Fruit fly (Drosophila melanogaster): ENCODE data around the gene RhoGAP68F.

The RhoGAP68F gene

DNA sequence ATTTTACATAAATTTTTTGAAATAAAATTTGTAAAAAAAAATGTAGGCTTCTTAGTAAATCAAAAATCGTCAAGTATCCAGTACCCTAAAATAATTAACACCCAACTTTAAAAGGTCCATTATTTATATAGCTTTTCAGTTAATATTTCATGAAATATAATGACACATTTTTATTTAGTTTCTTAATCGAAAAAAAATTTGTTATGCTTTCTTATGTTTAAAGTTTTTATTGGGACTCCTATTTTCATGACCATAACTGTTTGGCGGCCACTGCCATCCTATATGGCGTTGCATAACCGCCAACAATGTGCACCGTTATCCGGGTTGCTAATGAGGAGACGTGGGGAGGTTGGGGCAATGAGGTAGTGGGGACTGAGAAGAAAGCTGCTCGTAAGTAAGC is 30.2 kb upstream of the RhoGAP68F start:
- TF ChIP-seq CG11696 (GFP tag; IDR thresholded peaks at IDR 0.05) (peak; percentile 58), slp2 (GFP tag; optimal IDR thresholded peaks at IDR 0.05) (no peak), Ets97D (GFP tag; optimal IDR thresholded peaks at IDR 0.05) (no peak), sens (GFP tag) (peak; percentile 44), Antp (GFP tag; optimal IDR thresholded peaks at IDR 0.05) (no peak), C15 (GFP tag; IDR thresholded peaks at IDR 0.05) (no peak), dmrt99B (tag; optimal IDR thresholded peaks at IDR 0.05) (peak; percentile 21), cad (GFP tag; optimal IDR thresholded peaks at IDR 0.05) (no peak), Scr (GFP tag; IDR thresholded peaks at IDR 0.05; ENCODE audit: partially characterized antibody) (no peak), Stat92E (GFP tag; optimal IDR thresholded peaks at IDR 0.05) (no peak), cas (GFP tag; IDR thresholded peaks at IDR 0.05) (no peak), ci (GFP tag; IDR thresholded peaks at IDR 0.05) (peak; percentile 20; the same call in 1 of the 3 replicates), Blimp-1 (GFP tag; optimal IDR thresholded peaks at IDR 0.05) (peak; percentile 30), CG17829 (tag; optimal IDR thresholded peaks at IDR 0.05) (no peak), NfI (GFP tag; optimal IDR thresholded peaks at IDR 0.05) (no peak), Xrp1 (GFP tag; IDR thresholded peaks at IDR 0.05) (0 out of 2 replicates have a peak, but pooled peaks have one; percentile 11), seq (GFP tag; IDR thresholded peaks at IDR 0.05) (no peak), crol (GFP tag; IDR thresholded peaks at IDR 0.05) (no peak), so (GFP tag; IDR thresholded peaks at IDR 0.05) (no peak), Nf-YA (GFP tag; IDR thresholded peaks at IDR 0.05) (no peak), bigmax (GFP tag; optimal IDR thresholded peaks at IDR 0.05) (no peak), CG10979 (tag; optimal IDR thresholded peaks at IDR 0.05) (peak; percentile 37), zfh1 (GFP tag; IDR thresholded peaks at IDR 0.05) (0 out of 3 replicates have a peak, but pooled peaks have one; percentile 18), CG10267 (tag; optimal IDR thresholded peaks at IDR 0.05) (peak; percentile 5), Ets65A (GFP tag) (no peak), CG13123 (GFP tag; optimal IDR thresholded peaks at IDR 0.05) (no peak)

DNA sequence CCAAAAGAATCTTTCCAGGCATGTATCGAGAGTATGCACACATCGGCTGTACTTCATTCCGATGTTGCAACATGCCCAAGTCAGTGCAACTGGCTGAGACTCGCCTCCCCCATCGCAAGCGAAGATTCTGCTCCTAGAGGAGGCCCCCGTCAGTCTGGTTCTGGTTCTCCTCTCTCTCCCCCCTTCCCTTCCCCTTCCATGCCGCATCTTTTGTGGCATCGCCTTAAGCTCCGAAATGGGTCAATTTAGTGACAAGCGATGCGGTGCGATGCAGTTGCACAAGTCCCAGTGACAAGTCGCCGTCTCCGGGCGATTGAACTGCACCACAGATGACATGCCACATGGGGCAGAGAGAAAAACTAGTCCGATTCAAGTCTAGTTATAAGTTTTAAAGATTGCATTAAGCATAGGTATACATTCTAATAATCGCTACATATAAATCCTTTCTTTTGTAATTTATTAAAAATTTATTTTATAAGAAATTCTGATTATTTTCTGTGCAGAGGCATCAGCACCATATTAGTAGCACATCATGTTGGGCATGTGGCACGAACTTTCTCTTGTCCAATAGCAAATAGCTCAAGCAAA is 29.5 kb upstream of the RhoGAP68F start:
- peak; percentile 4 for TF ChIP-seq Asciz (GFP tag; optimal IDR thresholded peaks at IDR 0.05)
- peak; percentile 60 for TF ChIP-seq Drgx (GFP tag; IDR thresholded peaks at IDR 0.05)
- peak in 1 of 2 experiments; percentile 32 for TF ChIP-seq bsh (GFP tag; optimal IDR thresholded peaks at IDR 0.05)
- peak; percentile 4 for TF ChIP-seq CG6254 (GFP tag; optimal IDR thresholded peaks at IDR 0.05)
- TF ChIP-seq B-H2 (GFP tag; optimal IDR thresholded peaks at IDR 0.05) = no peak
- TF ChIP-seq Xrp1 (GFP tag; IDR thresholded peaks at IDR 0.05) = peak; percentile 30; the same call in 1 of the 2 replicates
- TF ChIP-seq repo (GFP tag; optimal IDR thresholded peaks at IDR 0.05) = no peak
- 0 out of 3 replicates have a peak, but pooled peaks have one; percentile 7 for TF ChIP-seq CG17361 (GFP tag; IDR thresholded peaks at IDR 0.05)
- TF ChIP-seq nom (GFP tag; optimal IDR thresholded peaks at IDR 0.05) = peak; percentile 33
- peak; percentile 64 for TF ChIP-seq crol (GFP tag; IDR thresholded peaks at IDR 0.05)

DNA sequence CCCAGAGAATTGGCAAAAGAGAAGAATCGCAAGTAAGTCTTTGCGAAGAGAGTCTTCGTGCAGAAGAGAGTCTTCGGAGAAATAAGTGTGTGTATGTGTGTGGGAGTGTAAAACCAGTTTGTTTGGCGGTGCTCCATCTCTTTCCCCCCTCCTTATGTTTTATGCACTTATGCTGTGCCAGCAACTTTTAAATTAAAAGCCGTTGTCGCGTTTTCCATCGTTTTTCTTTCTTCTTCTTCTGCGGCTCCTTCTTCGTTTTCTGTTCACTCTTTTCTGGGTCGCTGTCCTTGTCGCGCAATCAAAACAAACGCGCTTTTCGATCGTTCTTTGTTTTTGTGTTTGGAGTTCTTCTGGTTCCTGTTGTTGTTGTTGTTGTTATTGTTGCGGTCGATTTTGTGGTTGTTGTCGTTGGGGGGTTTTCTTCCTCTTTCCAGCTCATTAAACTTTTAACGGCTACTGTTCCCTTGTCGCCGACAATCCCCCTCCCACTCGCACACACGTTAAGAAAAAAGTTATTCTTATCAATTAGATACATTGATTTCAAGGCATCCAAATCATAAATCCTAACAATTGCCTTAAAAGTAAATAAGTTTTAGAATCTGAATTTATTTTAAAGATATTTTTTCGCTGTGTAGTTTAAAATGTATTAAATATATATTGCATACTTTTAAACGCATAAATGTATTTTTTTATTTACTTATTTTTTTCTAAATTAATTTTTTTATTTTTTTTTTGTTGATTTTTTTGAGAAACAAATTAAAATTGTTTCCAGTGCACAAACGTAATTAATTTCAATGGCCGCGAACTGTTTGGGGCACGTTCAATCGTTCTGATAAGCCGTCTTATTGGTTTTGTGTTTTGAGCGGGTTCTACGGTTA is 27.3 kb upstream of the RhoGAP68F start:
- TF ChIP-seq wek (GFP tag; optimal IDR thresholded peaks at IDR 0.05) (no peak), Deaf1 (tag; optimal IDR thresholded peaks at IDR 0.05) (peak; percentile 70), lov (optimal IDR thresholded peaks at IDR 0.05) (no peak), lov (GFP tag; IDR thresholded peaks at IDR 0.05) (no peak), nmo (GFP tag; optimal IDR thresholded peaks at IDR 0.05) (peak; percentile 96), CG17568 (GFP tag; optimal IDR thresholded peaks at IDR 0.05) (no peak), fd96Cb (tag; optimal IDR thresholded peaks at IDR 0.05) (peak; percentile 86), CG11696 (GFP tag; IDR thresholded peaks at IDR 0.05) (no peak), CrebB (tag; optimal IDR thresholded peaks at IDR 0.05) (peak; percentile 45), CG9876 (GFP tag; optimal IDR thresholded peaks at IDR 0.05) (no peak), fu2 (GFP tag; optimal IDR thresholded peaks at IDR 0.05) (no peak), Elba2 (GFP tag; optimal IDR thresholded peaks at IDR 0.05) (no peak), Fer2 (tag; optimal IDR thresholded peaks at IDR 0.05) (peak; percentile 39), E2f2 (GFP tag; IDR thresholded peaks at IDR 0.05) (peak; percentile 50; the same call in 1 of the 2 replicates), Lpt (GFP tag; optimal IDR thresholded peaks at IDR 0.05) (no peak)

All from whole organism, embryonic.